Worm (Caenorhabditis elegans) whole organism, L3 larva: ENCODE data around the gene Y43F8B.11.
A peak's percentile ranks its signal among the peaks of the same experiment; 100 is the strongest.

Source experiments
- R02D3.7 ChIP-seq: fragments of 150-350 bp; optimal IDR thresholded peaks from 2 replicates; lab custom pipeline; 2014; ENCODE audit warnings: missing biosample characterization, missing genetic modification characterization
- ZK546.5 ChIP-seq: sonication (generic microtip); optimal IDR thresholded peaks from 2 replicates; lab custom pipeline; 2017; ENCODE audit warnings: missing biosample characterization, missing genetic modification characterization
- aly-2 ChIP-seq: fragments of 150-350 bp; optimal IDR thresholded peaks from 2 replicates; lab custom pipeline; 2014; ENCODE audit warnings: missing biosample characterization, missing genetic modification characterization
- ama-1 ChIP-seq: fragments of 150-350 bp; optimal IDR thresholded peaks from 2 replicates; lab custom pipeline; 2018
- ceh-28 ChIP-seq: fragments of 150-350 bp; optimal IDR thresholded peaks from 2 replicates; lab custom pipeline; 2014; ENCODE audit warnings: missing biosample characterization, missing genetic modification reagents, missing genetic modification characterization
- ceh-82 ChIP-seq: fragments of 150-350 bp; optimal IDR thresholded peaks from 2 replicates; lab custom pipeline; 2014; ENCODE audit warnings: missing biosample characterization, missing genetic modification characterization
- egl-5 ChIP-seq: fragments of 150-350 bp; optimal IDR thresholded peaks from 2 replicates; lab custom pipeline; 2017; ENCODE audit warnings: missing biosample characterization, missing genetic modification reagents, missing genetic modification characterization, inconsistent platforms
- elt-1 ChIP-seq: fragments of 150-350 bp; optimal IDR thresholded peaks from 2 replicates; lab custom pipeline; 2014; ENCODE audit warnings: missing biosample characterization, missing genetic modification characterization
- elt-2 ChIP-seq: sonication (generic microtip); optimal IDR thresholded peaks from 2 replicates; lab custom pipeline; 2016; ENCODE audit warnings: missing genetic modification reagents, mild to moderate bottlenecking, missing genetic modification characterization, missing compliant biosample characterization
- elt-3 ChIP-seq, 3 experiments: fragments of 150-350 bp in 1 of 3; sonication (generic microtip) in 2 of 3; optimal IDR thresholded peaks; 2 replicates in 2 of 3; 4 replicates in 1 of 3; lab custom pipeline; 2014 to 2017; ENCODE audit warnings: missing biosample characterization in 3 of 3, missing genetic modification characterization in 3 of 3
- fkh-10 ChIP-seq: sonication (generic microtip); optimal IDR thresholded peaks from 2 replicates; lab custom pipeline; 2017; ENCODE audit warnings: missing biosample characterization, missing genetic modification reagents, missing genetic modification characterization
- fkh-2 ChIP-seq: fragments of 150-350 bp; optimal IDR thresholded peaks from 2 replicates; lab custom pipeline; 2014; ENCODE audit warnings: missing biosample characterization, missing genetic modification reagents, missing genetic modification characterization
- fos-1 ChIP-seq: fragments of 150-350 bp; optimal IDR thresholded peaks from 2 replicates; lab custom pipeline; 2014; ENCODE audit warnings: missing biosample characterization, missing genetic modification characterization
- hmg-11 ChIP-seq: sonication (generic microtip); optimal IDR thresholded peaks from 2 replicates; lab custom pipeline; 2016; ENCODE audit warnings: missing genetic modification characterization, missing compliant biosample characterization
- lin-15B ChIP-seq: fragments of 150-350 bp; optimal IDR thresholded peaks from 2 replicates; lab custom pipeline; 2014; ENCODE audit warnings: missing biosample characterization, missing genetic modification characterization
- lin-39 ChIP-seq: fragments of 150-350 bp; optimal IDR thresholded peaks from 2 replicates; lab custom pipeline; 2018; ENCODE audit warnings: missing biosample characterization, missing genetic modification reagents, missing genetic modification characterization
- lsy-12 ChIP-seq: sonication (generic microtip); optimal IDR thresholded peaks from 2 replicates; lab custom pipeline; 2016; ENCODE audit warnings: mild to moderate bottlenecking, missing genetic modification characterization, missing compliant biosample characterization
- mdl-1 ChIP-seq: fragments of 150-350 bp; optimal IDR thresholded peaks from 2 replicates; lab custom pipeline; 2014; ENCODE audit warnings: missing biosample characterization, missing genetic modification characterization
- mml-1 ChIP-seq: fragments of 150-350 bp; sonication (generic microtip); optimal IDR thresholded peaks from 3 replicates; lab custom pipeline; 2014; ENCODE audit warnings: missing biosample characterization, missing genetic modification characterization
- nfya-1 ChIP-seq: sonication (generic microtip); optimal IDR thresholded peaks from 2 replicates; lab custom pipeline; 2017; ENCODE audit warnings: missing genetic modification characterization, mild to moderate bottlenecking, missing compliant biosample characterization, antibody characterized with exemption, moderate library complexity; ENCODE audit not compliant: insufficient read depth
- nhr-11 ChIP-seq: fragments of 150-350 bp; optimal IDR thresholded peaks from 2 replicates; lab custom pipeline; 2014; ENCODE audit warnings: missing biosample characterization, missing genetic modification characterization
- nhr-12 ChIP-seq: fragments of 150-350 bp; optimal IDR thresholded peaks from 2 replicates; lab custom pipeline; 2014; ENCODE audit warnings: missing biosample characterization, missing genetic modification characterization
- nhr-23 ChIP-seq: fragments of 150-350 bp; optimal IDR thresholded peaks from 2 replicates; lab custom pipeline; 2014; ENCODE audit warnings: missing biosample characterization, missing genetic modification reagents, missing genetic modification characterization
- nhr-237 ChIP-seq: fragments of 150-350 bp; optimal IDR thresholded peaks from 2 replicates; lab custom pipeline; 2014; ENCODE audit warnings: missing biosample characterization, missing genetic modification characterization
- nhr-25 ChIP-seq: sonication (generic microtip); optimal IDR thresholded peaks from 2 replicates; lab custom pipeline; 2017; ENCODE audit warnings: missing biosample characterization, missing genetic modification characterization
- nhr-28 ChIP-seq: fragments of 150-350 bp; optimal IDR thresholded peaks from 2 replicates; lab custom pipeline; 2014; ENCODE audit warnings: missing biosample characterization, missing genetic modification characterization
- nhr-43 ChIP-seq: sonication (generic microtip); optimal IDR thresholded peaks from 2 replicates; lab custom pipeline; 2016; ENCODE audit warnings: mild to moderate bottlenecking, missing genetic modification characterization, missing compliant biosample characterization; ENCODE audit not compliant: poor library complexity, severe bottlenecking
- nhr-67 ChIP-seq: fragments of 150-350 bp; optimal IDR thresholded peaks from 2 replicates; lab custom pipeline; 2014; ENCODE audit warnings: missing biosample characterization, missing genetic modification characterization
- nhr-76 ChIP-seq: fragments of 150-350 bp; sonication (generic microtip); optimal IDR thresholded peaks from 5 replicates; lab custom pipeline; 2014; ENCODE audit warnings: missing biosample characterization, missing genetic modification characterization
- nhr-77 ChIP-seq: fragments of 150-350 bp; optimal IDR thresholded peaks from 2 replicates; lab custom pipeline; 2014; ENCODE audit warnings: missing biosample characterization, missing genetic modification characterization
- pha-4 ChIP-seq: fragments of 150-350 bp; optimal IDR thresholded peaks from 2 replicates; lab custom pipeline; 2014; ENCODE audit warnings: missing biosample characterization, missing genetic modification reagents, missing genetic modification characterization
- pqm-1 ChIP-seq: fragments of 150-350 bp; optimal IDR thresholded peaks from 2 replicates; lab custom pipeline; 2017; ENCODE audit warnings: missing biosample characterization, missing genetic modification characterization, inconsistent platforms
- skn-1 ChIP-seq: fragments of 150-350 bp; optimal IDR thresholded peaks from 2 replicates; lab custom pipeline; 2014; ENCODE audit warnings: missing biosample characterization, missing genetic modification characterization
- snpc-4 ChIP-seq: fragments of 150-350 bp; optimal IDR thresholded peaks from 2 replicates; lab custom pipeline; 2014; ENCODE audit warnings: missing biosample characterization, missing genetic modification characterization
- tbx-2 ChIP-seq: sonication (generic microtip); optimal IDR thresholded peaks from 2 replicates; lab custom pipeline; 2016; ENCODE audit warnings: mild to moderate bottlenecking, missing genetic modification characterization, missing compliant biosample characterization
- unc-62 ChIP-seq: fragments of 150-350 bp; sonication (generic microtip); optimal IDR thresholded peaks from 4 replicates; lab custom pipeline; 2014; ENCODE audit warnings: missing biosample characterization, missing genetic modification reagents, missing genetic modification characterization
- zag-1 ChIP-seq: fragments of 150-350 bp; optimal IDR thresholded peaks from 2 replicates; lab custom pipeline; 2014; ENCODE audit warnings: missing biosample characterization, missing genetic modification characterization
- ztf-11 ChIP-seq: fragments of 150-350 bp; optimal IDR thresholded peaks from 2 replicates; lab custom pipeline; 2014; ENCODE audit warnings: missing biosample characterization, missing genetic modification characterization
- ztf-4 ChIP-seq: fragments of 150-350 bp; optimal IDR thresholded peaks from 2 replicates; lab custom pipeline; 2014; ENCODE audit warnings: missing biosample characterization, missing genetic modification characterization

The Y43F8B.11 gene

ce11 chrV:19512260-19512947, 41.9 kb downstream of the Y43F8B.11 start, which contains the start of gene Y43F8B.19:
Gene Y43F8B.19 (minus strand): TSS chrV:19512310.
- TF ChIP-seq nhr-28 (tag; lab: Kevin White, UChicago) (no peak), nhr-25 (tag; lab: Kevin White, UChicago) (no peak), ceh-28 (tag; lab: Kevin White, UChicago) (no peak), lin-39 (tag; lab: Kevin White, UChicago) (no peak), mdl-1 (no peak), fos-1 (tag; lab: Kevin White, UChicago) (no peak), nhr-11 (no peak), elt-1 (tag; lab: Kevin White, UChicago) (no peak), ztf-11 (no peak), pqm-1 (no peak), R02D3.7 (tag; lab: Kevin White, UChicago) (no peak), mml-1 (tag; lab: Kevin White, UChicago) (no peak), aly-2 (tag; lab: Kevin White, UChicago) (no peak)

ce11 chrV:19513552-19513951, 43.1 kb downstream of the Y43F8B.11 start, which contains the start of gene phy-4:
Gene phy-4 (minus strand): TSS chrV:19513652.
- TF ChIP-seq fkh-10 (GFP tag; lab: Kevin White, UChicago) (no peak), aly-2 (tag; lab: Kevin White, UChicago) (no peak), nhr-77 (tag; lab: Kevin White, UChicago) (no peak), hmg-11 (no peak), nhr-237 (tag; lab: Kevin White, UChicago) (no peak), pha-4 (tag; lab: Kevin White, UChicago) (no peak), ceh-82 (tag; lab: Kevin White, UChicago) (no peak)
- TF ChIP-seq, all 47 proteins: peak for 0

ce11 chrV:19518468-19519168, 48.1 kb downstream of the Y43F8B.11 start:
- no peak for TF ChIP-seq pha-4 (tag; lab: Kevin White, UChicago)
- TF ChIP-seq elt-2 (tag; lab: Kevin White, UChicago): peak; percentile 29
- TF ChIP-seq pqm-1: peak; percentile 4

- no peak for TF ChIP-seq nhr-237 (tag; lab: Kevin White, UChicago)
- TF ChIP-seq lsy-12: peak; percentile 50
- TF ChIP-seq nhr-67 (tag; lab: Kevin White, UChicago): no peak
- TF ChIP-seq ZK546.5 (tag; lab: Kevin White, UChicago): no peak
- TF ChIP-seq tbx-2 (tag; lab: Kevin White, UChicago): peak; percentile 84
- no peak for TF ChIP-seq nhr-76 (tag; lab: Kevin White, UChicago)
- TF ChIP-seq pha-4 (tag; lab: Kevin White, UChicago): no peak
- no peak for TF ChIP-seq hmg-11
- no peak for TF ChIP-seq nhr-77 (tag; lab: Kevin White, UChicago)
- peak; percentile 11 for TF ChIP-seq elt-2 (tag; lab: Kevin White, UChicago)
- no peak for TF ChIP-seq fkh-2 (tag; lab: Kevin White, UChicago)
- TF ChIP-seq nfya-1 (tag; lab: Kevin White, UChicago): no peak
- TF ChIP-seq mdl-1: no peak
- TF ChIP-seq R02D3.7 (tag; lab: Kevin White, UChicago): no peak
- TF ChIP-seq ztf-11: no peak
- no peak for TF ChIP-seq snpc-4 (tag; lab: Kevin White, UChicago)
- TF ChIP-seq nhr-12 (tag; lab: Kevin White, UChicago): no peak
- no peak for TF ChIP-seq elt-1 (tag; lab: Kevin White, UChicago)
- no peak for TF ChIP-seq nhr-28 (tag; lab: Kevin White, UChicago)
- peak; percentile 23 for TF ChIP-seq nhr-23 (tag; lab: Kevin White, UChicago)
- no peak for TF ChIP-seq elt-3 (tag; optimal IDR thresholded peaks at IDR 0.05; lab: Kevin White, UChicago)
- TF ChIP-seq ztf-4 (tag; lab: Kevin White, UChicago): peak; percentile 66
- TF ChIP-seq unc-62 (GFP tag; lab: Kevin White, UChicago): no peak
- peak; percentile 65 for TF ChIP-seq nhr-43 (tag; lab: Kevin White, UChicago)
- no peak for TF ChIP-seq skn-1
- no peak for TF ChIP-seq fos-1 (tag; lab: Kevin White, UChicago)
- peak; percentile 97 for TF ChIP-seq ama-1 (lab: Kevin White, UChicago)
- peak; percentile 71 for TF ChIP-seq nhr-25 (tag; lab: Kevin White, UChicago)
- no peak for TF ChIP-seq egl-5 (tag; lab: Kevin White, UChicago)
- no peak for TF ChIP-seq zag-1
- TF ChIP-seq ceh-28 (tag; lab: Kevin White, UChicago): no peak
- no peak for TF ChIP-seq lin-15B (tag; lab: Kevin White, UChicago)
- TF ChIP-seq nhr-11: no peak
These were observed 49.0 kb downstream of the Y43F8B.11 start for ce11 chrV:19519511-19519934.
